Worm (Caenorhabditis elegans): ENCODE measurements around the gene lgc-48.

Gene lgc-48

ce11 chrV:13339633-13340290 is at the start of gene lgc-48, which contains the start of gene str-4:
Gene lgc-48, plus strand, starts transcription at chrV:13340240.
Gene str-4, minus strand, starts transcription at chrV:13339733.
- TF ChIP-seq unc-62 (GFP tag; optimal IDR thresholded peaks at IDR 0.05) = no peak

DNA sequence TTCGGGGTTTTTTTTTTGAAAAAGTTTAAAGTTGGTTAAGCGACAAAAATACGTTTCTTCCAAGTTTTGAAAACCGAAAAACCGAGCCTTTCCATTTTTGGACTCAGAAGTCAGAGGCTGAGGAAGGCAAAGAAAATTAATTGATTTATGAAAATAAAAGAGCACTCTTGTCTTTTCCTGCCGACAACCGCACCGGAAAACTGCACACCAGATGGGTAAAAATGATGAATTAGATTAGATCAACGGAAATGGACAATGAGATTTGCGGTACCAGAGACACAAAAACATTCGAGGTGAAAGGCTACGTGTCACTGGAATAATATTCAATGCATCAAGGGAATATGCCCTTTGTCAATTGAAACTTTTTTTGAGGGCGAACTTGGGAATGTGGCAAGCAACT is 45.5 kb upstream of the lgc-48 start:
- TF ChIP-seq unc-62 (GFP tag; optimal IDR thresholded peaks at IDR 0.05) = no peak

ce11 chrV:13295859-13296258 is 44.2 kb upstream of the lgc-48 start, which contains the start of gene uig-1:
Gene uig-1, minus strand, starts transcription at chrV:13295978.
- TF ChIP-seq unc-62 (GFP tag; optimal IDR thresholded peaks at IDR 0.05) = no peak

DNA sequence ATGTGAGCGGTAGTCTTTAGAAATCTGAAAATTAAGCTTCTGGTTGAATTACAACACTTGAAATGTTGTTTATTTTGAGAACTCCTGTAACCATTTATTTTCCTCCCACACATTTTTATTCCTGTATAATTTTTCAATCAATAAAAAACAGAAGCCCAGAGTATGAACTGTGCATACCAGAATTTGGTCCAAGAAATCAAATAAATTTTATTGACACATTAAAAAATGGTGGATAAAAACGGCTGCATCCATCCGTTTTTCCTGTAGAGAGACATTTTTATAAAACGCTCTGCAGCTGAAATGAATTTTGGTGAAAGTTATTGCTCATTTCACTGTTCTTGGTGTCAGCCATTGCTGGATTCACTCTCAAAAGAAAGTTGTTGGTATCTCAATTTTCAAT is 42.8 kb upstream of the lgc-48 start, which contains the start of gene C26E1.1:
Gene C26E1.1 (plus strand): TSS at position 301 of the 400 bp plus-strand sequence.
- no peak for TF ChIP-seq unc-62 (GFP tag; optimal IDR thresholded peaks at IDR 0.05)

DNA sequence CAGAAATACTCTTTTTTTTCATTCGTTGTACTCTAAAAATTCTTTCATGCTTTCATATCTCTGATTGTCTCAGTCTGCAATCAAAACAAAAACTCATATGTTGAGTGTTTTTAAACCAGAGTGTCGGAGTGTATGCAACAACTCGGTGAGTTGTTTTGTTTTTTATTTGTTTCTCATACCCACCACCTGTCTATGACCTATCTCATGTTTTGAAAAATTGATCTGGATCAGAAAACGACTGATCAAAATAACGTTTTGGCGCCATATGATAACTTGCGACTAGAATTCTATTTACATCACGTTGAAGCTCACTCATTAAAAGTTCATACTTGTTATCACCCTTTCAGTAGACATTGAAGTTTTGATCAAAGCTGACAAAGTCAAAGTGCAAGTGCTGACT is 41.3 kb upstream of the lgc-48 start:
- no peak for TF ChIP-seq unc-62 (GFP tag; optimal IDR thresholded peaks at IDR 0.05)

ce11 chrV:13299398-13299797 is 40.6 kb upstream of the lgc-48 start:
- no peak for TF ChIP-seq unc-62 (GFP tag; optimal IDR thresholded peaks at IDR 0.05)

DNA sequence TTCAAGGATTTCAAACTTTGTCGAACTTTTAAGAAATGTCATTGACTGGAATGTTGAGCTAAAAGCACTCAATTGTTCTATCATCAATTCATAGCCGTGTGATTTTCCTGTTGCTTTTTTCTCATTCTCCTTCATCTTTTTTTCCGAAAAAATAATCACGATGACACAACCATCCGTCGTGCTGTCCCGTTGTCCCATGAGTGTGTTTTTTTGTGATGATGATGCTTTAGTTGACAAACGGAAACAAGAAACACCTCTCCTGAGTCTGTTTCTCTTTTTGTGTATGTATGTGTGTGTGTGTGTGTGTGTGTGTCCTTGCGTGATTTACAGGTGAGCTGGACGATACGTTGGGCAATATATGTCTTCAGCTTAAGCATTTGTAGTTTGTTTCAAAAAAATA is 39.5 kb upstream of the lgc-48 start:
- TF ChIP-seq unc-62 (GFP tag; optimal IDR thresholded peaks at IDR 0.05) = no peak

DNA sequence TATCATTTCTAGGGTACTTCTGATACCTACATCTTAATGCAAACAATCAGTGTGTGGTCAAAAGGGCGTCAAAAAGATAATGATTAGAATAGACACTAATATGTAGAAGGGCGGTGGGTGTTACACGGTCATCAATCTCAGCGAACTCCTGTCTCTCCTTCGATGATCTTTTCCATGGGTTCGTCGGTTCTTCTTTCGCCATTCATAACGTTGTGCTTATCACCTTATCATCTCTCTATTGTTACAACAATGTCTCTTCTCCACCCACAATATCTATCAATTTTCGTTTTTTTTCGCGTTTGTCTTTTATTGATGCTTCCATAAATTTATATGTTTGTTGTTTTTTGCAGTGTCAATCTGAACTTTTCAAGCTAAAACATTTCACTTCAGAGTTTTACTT is 38.6 kb upstream of the lgc-48 start, which contains the start of gene ceh-79:
Gene ceh-79 (plus strand): TSS at position 391 of the 400 bp plus-strand sequence.
- TF ChIP-seq unc-62 (GFP tag; optimal IDR thresholded peaks at IDR 0.05) = no peak

- TF ChIP-seq unc-62 (GFP tag; optimal IDR thresholded peaks at IDR 0.05) = no peak
These were observed 35.3 kb upstream of the lgc-48 start, which contains the start of gene C26E1.2 for ce11 chrV:13304663-13305188. Gene C26E1.2, plus strand, starts transcription at chrV:13305138.

- TF ChIP-seq unc-62 (GFP tag; optimal IDR thresholded peaks at IDR 0.05) = no peak
These were observed 31.4 kb upstream of the lgc-48 start, which contains the start of gene C50B6.1 for ce11 chrV:13308616-13309015. Gene C50B6.1, plus strand, starts transcription at chrV:13308916.

- no peak for TF ChIP-seq unc-62 (GFP tag; optimal IDR thresholded peaks at IDR 0.05)
These were observed 30.2 kb upstream of the lgc-48 start for ce11 chrV:13309806-13310205.

ce11 chrV:13312210-13312676 is 27.8 kb upstream of the lgc-48 start, which contains the start of gene nasp-2:
Gene nasp-2, minus strand, starts transcription at chrV:13312260.
- TF ChIP-seq unc-62 (GFP tag; optimal IDR thresholded peaks at IDR 0.05) = no peak

ce11 chrV:13313045-13313623 is 26.9 kb upstream of the lgc-48 start, which contains the start of gene C50B6.3:
Gene C50B6.3, plus strand, starts transcription at chrV:13313573.
- TF ChIP-seq unc-62 (GFP tag; optimal IDR thresholded peaks at IDR 0.05) = no peak

DNA sequence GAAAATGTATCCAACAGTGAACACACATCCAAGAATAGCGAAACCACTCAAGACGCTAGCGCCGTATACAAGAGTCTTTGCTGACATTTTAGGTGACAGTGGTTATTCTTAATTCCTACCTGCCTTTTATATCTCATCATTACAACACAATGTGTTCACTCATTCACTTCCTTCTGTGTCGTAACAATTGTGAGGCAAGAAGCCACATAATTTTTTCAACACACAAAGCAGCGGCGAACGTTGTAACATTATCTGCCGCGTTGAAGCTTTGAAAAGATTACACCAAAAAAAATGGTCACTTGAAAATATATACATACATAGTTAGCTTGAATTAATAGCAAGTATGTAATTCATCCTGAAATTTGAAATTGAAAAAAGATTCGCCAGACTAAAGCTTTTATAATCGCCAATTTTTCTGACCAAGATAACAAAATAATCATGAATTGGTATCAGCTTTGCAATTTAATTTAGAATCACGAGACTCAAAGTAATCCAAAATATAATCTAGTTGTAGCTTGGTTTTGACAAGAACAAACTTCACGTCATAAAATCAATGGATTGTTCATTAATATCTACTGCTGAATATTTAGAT is 22.0 kb upstream of the lgc-48 start, which contains the start of the genes col-161 and srh-18:
Gene col-161 (minus strand): TSS at position 101 of the 592 bp plus-strand sequence.
Gene srh-18 (plus strand): TSS at position 542 of the 592 bp plus-strand sequence.
- no peak for TF ChIP-seq unc-62 (GFP tag; optimal IDR thresholded peaks at IDR 0.05)

ce11 chrV:13320676-13321075 is 19.4 kb upstream of the lgc-48 start, which contains the start of gene srh-15:
Gene srh-15, plus strand, starts transcription at chrV:13320976.
- TF ChIP-seq unc-62 (GFP tag; optimal IDR thresholded peaks at IDR 0.05) = no peak
